Fruit fly (Drosophila melanogaster): ENCODE measurements around the gene Lim1.

The Lim1 gene

DNA sequence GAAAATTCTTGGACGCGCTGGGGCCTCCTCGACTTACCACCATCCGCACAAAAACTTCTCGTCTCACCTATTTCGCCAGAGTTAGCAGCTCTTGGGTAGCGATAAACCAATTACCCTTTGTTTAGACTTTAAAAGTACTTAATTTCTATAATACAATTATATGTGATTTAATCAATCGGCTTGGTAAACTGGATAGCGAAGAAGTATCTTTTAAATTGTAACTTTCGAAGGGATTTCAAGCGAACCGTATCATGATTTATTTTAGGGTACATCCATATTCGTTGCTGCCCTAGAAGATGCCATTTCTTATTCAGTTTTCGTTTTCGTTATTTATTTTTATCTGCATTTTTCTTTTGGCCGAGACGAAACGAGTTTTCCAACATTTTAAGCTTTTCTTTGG lies 33.8 kb upstream of the Lim1 start (continued):
- TF ChIP-seq Hr38 (GFP tag; optimal IDR thresholded peaks at IDR 0.05) (no peak), dsx (GFP tag; optimal IDR thresholded peaks at IDR 0.05; ENCODE audit: poor library complexity, severe bottlenecking) (peak; percentile 47), cyc (GFP tag; optimal IDR thresholded peaks at IDR 0.05) (no peak), pdm3 (GFP tag; optimal IDR thresholded peaks at IDR 0.05) (peak; percentile 43), acj6 (GFP tag; optimal IDR thresholded peaks at IDR 0.05) (peak; percentile 25), lz (GFP tag; optimal IDR thresholded peaks at IDR 0.05) (no peak), spab (GFP tag; optimal IDR thresholded peaks at IDR 0.05) (peak; percentile 32), CG10669 (GFP tag; optimal IDR thresholded peaks at IDR 0.05) (peak; percentile 30), net (GFP tag; optimal IDR thresholded peaks at IDR 0.05) (peak; percentile 31), esn (GFP tag; optimal IDR thresholded peaks at IDR 0.05) (no peak), Ets96B (tag; optimal IDR thresholded peaks at IDR 0.05) (peak; percentile 53), Sox14 (GFP tag; optimal IDR thresholded peaks at IDR 0.05) (peak; percentile 37), CG8319 (GFP tag; optimal IDR thresholded peaks at IDR 0.05) (no peak), Ets21C (GFP tag; optimal IDR thresholded peaks at IDR 0.05) (no peak), Eip75B (GFP tag; optimal IDR thresholded peaks at IDR 0.05) (peak; percentile 33), Smox (GFP tag; optimal IDR thresholded peaks at IDR 0.05) (no peak), CG8119 (GFP tag; IDR thresholded peaks at IDR 0.05) (peak; percentile 69; the same call in 1 of the 3 replicates), CG8632 (GFP tag; optimal IDR thresholded peaks at IDR 0.05) (no peak), eg (GFP tag; IDR thresholded peaks at IDR 0.05) (peak; percentile 43; the same call in 1 of the 3 replicates), CG3032 (tag; optimal IDR thresholded peaks at IDR 0.05) (peak; percentile 34), CG15336 (GFP tag; IDR thresholded peaks at IDR 0.05) (peak; percentile 73), salr (GFP tag; optimal IDR thresholded peaks at IDR 0.05) (peak in 1 of 2 experiments; percentile 27), topi (GFP tag; optimal IDR thresholded peaks at IDR 0.05) (no peak), CG10631 (GFP tag; optimal IDR thresholded peaks at IDR 0.05) (peak; percentile 68), CG6792 (GFP tag; optimal IDR thresholded peaks at IDR 0.05) (peak; percentile 13), CG11902 (GFP tag; optimal IDR thresholded peaks at IDR 0.05) (no peak), CG3919 (GFP tag; optimal IDR thresholded peaks at IDR 0.05) (peak; percentile 49), svp (GFP tag) (no peak), Blimp-1 (GFP tag; optimal IDR thresholded peaks at IDR 0.05) (no peak), Eip93F (GFP tag; optimal IDR thresholded peaks at IDR 0.05) (no peak)

DNA sequence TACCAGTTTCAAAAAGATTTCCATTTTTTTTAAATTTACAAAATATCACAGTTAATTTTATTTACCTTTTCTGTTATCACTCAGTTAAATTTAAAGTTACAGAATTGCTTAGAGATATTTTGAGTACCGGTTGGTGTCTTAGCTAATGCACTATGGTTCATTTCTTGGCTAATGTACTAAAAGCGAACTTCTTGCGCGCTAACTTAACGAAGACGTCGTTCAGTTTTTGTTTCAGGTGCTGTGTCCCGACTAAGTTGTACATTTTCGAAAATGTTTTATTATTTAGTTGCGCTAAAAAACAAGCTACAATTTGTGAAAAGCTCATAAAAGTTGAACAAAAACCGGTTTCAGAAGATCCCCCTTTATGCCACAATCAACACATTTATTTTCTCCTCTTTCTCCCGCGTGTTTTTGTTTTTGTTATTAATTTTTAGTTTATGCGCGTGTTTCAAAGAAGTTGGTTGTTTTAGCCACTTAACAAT lies 32.3 kb upstream of the Lim1 start, which contains the start of gene CG12075:
Gene CG12075, plus strand, starts transcription at position 432 of the 482 bp plus-strand sequence.
- TF ChIP-seq Blimp-1 (GFP tag; optimal IDR thresholded peaks at IDR 0.05) (no peak), svp (GFP tag) (no peak), Met (GFP tag; optimal IDR thresholded peaks at IDR 0.05) (no peak), Sox14 (GFP tag; optimal IDR thresholded peaks at IDR 0.05) (no peak), topi (GFP tag; optimal IDR thresholded peaks at IDR 0.05) (no peak), CG11902 (GFP tag; optimal IDR thresholded peaks at IDR 0.05) (no peak), cyc (GFP tag; optimal IDR thresholded peaks at IDR 0.05) (no peak), CG6792 (GFP tag; optimal IDR thresholded peaks at IDR 0.05) (no peak), Hr4 (GFP tag; optimal IDR thresholded peaks at IDR 0.05) (no peak), Smox (GFP tag; optimal IDR thresholded peaks at IDR 0.05) (no peak), Gug (GFP tag; IDR thresholded peaks at IDR 0.05) (no peak), CG6276 (GFP tag; optimal IDR thresholded peaks at IDR 0.05) (no peak), CG8319 (GFP tag; optimal IDR thresholded peaks at IDR 0.05) (no peak), fkh (GFP tag; optimal IDR thresholded peaks at IDR 0.05) (no peak), esn (GFP tag; optimal IDR thresholded peaks at IDR 0.05) (no peak), net (GFP tag; optimal IDR thresholded peaks at IDR 0.05) (no peak)

DNA sequence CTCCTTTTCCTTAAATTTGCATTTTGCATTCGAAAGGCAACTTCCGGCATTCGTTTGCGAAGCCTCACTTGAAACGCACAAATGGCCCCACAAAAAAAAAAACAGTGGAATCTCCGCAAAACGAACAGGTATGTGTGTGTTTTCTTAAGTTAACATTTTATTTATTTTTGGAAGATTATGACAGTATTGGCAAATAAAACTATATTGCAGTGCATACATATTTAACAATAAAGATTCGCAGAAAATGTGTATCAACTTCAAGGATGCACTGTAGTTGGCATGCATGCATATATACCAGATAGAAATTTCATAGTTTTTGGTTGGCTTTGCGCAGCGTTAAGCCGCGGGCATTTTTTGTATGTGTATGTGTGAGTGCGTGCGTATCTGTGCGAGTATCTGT lies 31.6 kb upstream of the Lim1 start:
- TF ChIP-seq CG11294 (GFP tag; IDR thresholded peaks at IDR 0.05), result 0 out of 2 replicates have a peak, but pooled peaks have one; percentile 25
- TF ChIP-seq CG1621 (tag; optimal IDR thresholded peaks at IDR 0.05), result no peak
- peak; percentile 46; the same call in 1 of the 3 replicates for TF ChIP-seq eg (GFP tag; IDR thresholded peaks at IDR 0.05)
- TF ChIP-seq OdsH (GFP tag; optimal IDR thresholded peaks at IDR 0.05), result peak; percentile 52
- no peak for TF ChIP-seq Sox14 (GFP tag; optimal IDR thresholded peaks at IDR 0.05)
- peak; percentile 38 for TF ChIP-seq achi (GFP tag; optimal IDR thresholded peaks at IDR 0.05)
- TF ChIP-seq vri (GFP tag; optimal IDR thresholded peaks at IDR 0.05), result no peak
- no peak for TF ChIP-seq CG8319 (GFP tag; optimal IDR thresholded peaks at IDR 0.05)
- peak; percentile 84 for TF ChIP-seq CG15336 (GFP tag; IDR thresholded peaks at IDR 0.05)
- no peak for TF ChIP-seq Hr39 (GFP tag; optimal IDR thresholded peaks at IDR 0.05)
- TF ChIP-seq svp (GFP tag), result peak; percentile 40
- no peak for TF ChIP-seq Eip93F (GFP tag; optimal IDR thresholded peaks at IDR 0.05)
- TF ChIP-seq Met (GFP tag; optimal IDR thresholded peaks at IDR 0.05), result no peak
- peak; percentile 14 for TF ChIP-seq CG4318 (GFP tag; optimal IDR thresholded peaks at IDR 0.05)
- TF ChIP-seq Gug (GFP tag; IDR thresholded peaks at IDR 0.05), result 0 out of 2 replicates have a peak, but pooled peaks have one; percentile 36
- TF ChIP-seq Eip78C (GFP tag), result peak; percentile 76
- TF ChIP-seq CG7368 (GFP tag; optimal IDR thresholded peaks at IDR 0.05), result no peak
- TF ChIP-seq Sox102F (GFP tag; optimal IDR thresholded peaks at IDR 0.05), result no peak
- no peak for TF ChIP-seq Smox (GFP tag; optimal IDR thresholded peaks at IDR 0.05)
- no peak for TF ChIP-seq CG6808 (GFP tag; optimal IDR thresholded peaks at IDR 0.05)
- no peak for TF ChIP-seq dsx (GFP tag; optimal IDR thresholded peaks at IDR 0.05; ENCODE audit: poor library complexity, severe bottlenecking)
- TF ChIP-seq CG31627 (GFP tag; optimal IDR thresholded peaks at IDR 0.05), result no peak
- no peak for TF ChIP-seq CG6792 (GFP tag; optimal IDR thresholded peaks at IDR 0.05)
